Fruit fly (Drosophila melanogaster): ENCODE results near the gene CG15199.

DNA sequence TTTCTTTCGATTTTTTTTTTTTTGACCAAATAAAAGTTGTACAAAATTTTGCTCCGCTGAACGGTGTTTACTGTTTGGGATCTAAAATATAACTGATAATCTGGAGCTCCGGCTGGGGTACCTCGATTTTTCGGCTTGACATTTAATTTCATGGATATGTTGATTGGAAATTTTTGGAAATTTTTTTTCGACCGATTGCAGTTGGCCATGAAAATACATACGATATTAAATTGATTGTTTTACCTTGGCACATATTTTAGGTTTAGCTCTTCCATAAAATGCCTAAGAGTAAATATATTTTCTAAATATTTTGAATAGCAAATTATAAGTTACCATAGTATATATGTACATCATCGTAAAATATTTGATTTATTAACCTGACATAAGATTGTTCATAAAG lies 28.9 kb upstream of the CG15199 start, which contains the start of gene CG1394:
- TF ChIP-seq CG8478 (optimal IDR thresholded peaks at IDR 0.05) (no peak), CTCF (optimal IDR thresholded peaks at IDR 0.05) (no peak)
